Fruit fly (Drosophila melanogaster) whole organism, embryonic: ENCODE data around the gene CG42784.

Experiments used
- Bgb ChIP-seq: fragments of 200-800 bp; sonication (Bioruptor generic); IDR thresholded peaks from 2 replicates; pipeline ENCODE4 v1.3.6; 2022; ENCODE audit warnings: missing biosample characterization, missing genetic modification characterization; ENCODE audit not compliant: partially characterized antibody
- CG10147 ChIP-seq: fragments of 200-800 bp; sonication (Bioruptor generic); optimal IDR thresholded peaks from 2 replicates; lab custom pipeline; 2019; ENCODE audit warnings: missing biosample characterization, mild to moderate bottlenecking, missing genetic modification characterization, moderate library complexity
- CG10267 ChIP-seq: fragments of 200-800 bp; sonication (Bioruptor generic); optimal IDR thresholded peaks from 2 replicates; lab custom pipeline; 2018; ENCODE audit warnings: missing biosample characterization, mild to moderate bottlenecking, missing genetic modification characterization, moderate library complexity
- CG10321 ChIP-seq: fragments of 200-800 bp; sonication (Bioruptor generic); IDR thresholded peaks from 2 replicates; pipeline ENCODE4 v1.3.6; 2022; ENCODE audit warnings: missing biosample characterization, missing genetic modification characterization
- CG10431 ChIP-seq: fragments of 200-800 bp; sonication (Bioruptor generic); optimal IDR thresholded peaks from 3 replicates; lab custom pipeline; 2018; ENCODE audit warnings: missing biosample characterization, mild to moderate bottlenecking, missing genetic modification characterization
- CG10543 ChIP-seq: fragments of 200-800 bp; sonication (Bioruptor generic); optimal IDR thresholded peaks from 3 replicates; lab custom pipeline; 2017; ENCODE audit warnings: missing biosample characterization, mild to moderate bottlenecking, missing genetic modification characterization, moderate library complexity
- CG10979 ChIP-seq: fragments of 200-800 bp; sonication (Bioruptor generic); optimal IDR thresholded peaks from 2 replicates; lab custom pipeline; 2018; ENCODE audit warnings: missing biosample characterization, mild to moderate bottlenecking, missing genetic modification characterization, moderate library complexity
- CG11247 ChIP-seq: fragments of 200-800 bp; sonication (Bioruptor generic); IDR thresholded peaks from 2 replicates; pipeline ENCODE4 v1.3.6; 2022; ENCODE audit warnings: missing biosample characterization, missing genetic modification characterization
- CG12659 ChIP-seq: fragments of 200-800 bp; sonication (Bioruptor generic); optimal IDR thresholded peaks from 3 replicates; lab custom pipeline; 2017; ENCODE audit warnings: mild to moderate bottlenecking, missing biosample characterization, missing genetic modification reagents, missing genetic modification characterization
- CG13287 ChIP-seq: fragments of 200-800 bp; sonication (Bioruptor generic); IDR thresholded peaks from 2 replicates; pipeline ENCODE4 v1.3.6; 2022; ENCODE audit warnings: missing biosample characterization, missing genetic modification characterization; ENCODE audit not compliant: partially characterized antibody
- CG13894 ChIP-seq: fragments of 200-800 bp; sonication (Bioruptor generic); optimal IDR thresholded peaks from 3 replicates; lab custom pipeline; 2018; ENCODE audit warnings: missing biosample characterization, mild to moderate bottlenecking, missing genetic modification characterization, moderate library complexity
- CG14050 ChIP-seq: fragments of 200-800 bp; sonication (Bioruptor generic); IDR thresholded peaks from 3 replicates; pipeline ENCODE4 v1.3.6; 2022; ENCODE audit warnings: missing biosample characterization, missing genetic modification characterization
- CG14710 ChIP-seq: fragments of 200-800 bp; sonication (Bioruptor generic); optimal IDR thresholded peaks from 3 replicates; lab custom pipeline; 2019; ENCODE audit warnings: missing biosample characterization, mild to moderate bottlenecking, missing genetic modification characterization, moderate library complexity
- CG15601 ChIP-seq: fragments of 200-800 bp; sonication (Bioruptor generic); optimal IDR thresholded peaks from 3 replicates; lab custom pipeline; 2019; ENCODE audit warnings: missing biosample characterization, mild to moderate bottlenecking, missing genetic modification characterization, moderate library complexity
- CG17186 ChIP-seq: fragments of 200-800 bp; sonication (Bioruptor generic); optimal IDR thresholded peaks from 3 replicates; lab custom pipeline; 2017; ENCODE audit warnings: missing biosample characterization, missing genetic modification reagents, missing genetic modification characterization
- CG17385 ChIP-seq: fragments of 200-800 bp; sonication (Bioruptor generic); optimal IDR thresholded peaks from 3 replicates; lab custom pipeline; 2018; ENCODE audit warnings: missing biosample characterization, mild to moderate bottlenecking, missing genetic modification characterization
- CG17829 ChIP-seq: fragments of 200-800 bp; optimal IDR thresholded peaks from 2 replicates; lab custom pipeline; 2019; ENCODE audit warnings: missing biosample characterization, mild to moderate bottlenecking, missing genetic modification characterization, moderate library complexity
- CG2129 ChIP-seq: fragments of 200-800 bp; sonication (Bioruptor generic); IDR thresholded peaks from 2 replicates; pipeline ENCODE4 v1.3.6; 2022; ENCODE audit warnings: missing biosample characterization, missing genetic modification characterization; ENCODE audit not compliant: partially characterized antibody
- CG2712 ChIP-seq: fragments of 200-800 bp; optimal IDR thresholded peaks from 3 replicates; lab custom pipeline; 2019; ENCODE audit warnings: missing biosample characterization, mild to moderate bottlenecking, missing genetic modification characterization, moderate library complexity
- CG3065 ChIP-seq: fragments of 200-800 bp; sonication (Bioruptor generic); optimal IDR thresholded peaks from 2 replicates; lab custom pipeline; 2016; ENCODE audit warnings: missing biosample characterization, missing genetic modification characterization
- CG31388 ChIP-seq: fragments of 200-800 bp; sonication (Bioruptor generic); optimal IDR thresholded peaks from 2 replicates; lab custom pipeline; 2016; ENCODE audit warnings: missing biosample characterization, missing genetic modification characterization
- CG4854 ChIP-seq: fragments of 200-800 bp; sonication (Bioruptor generic); optimal IDR thresholded peaks from 2 replicates; lab custom pipeline; 2016; ENCODE audit warnings: missing biosample characterization, missing genetic modification characterization, inconsistent platforms
- CG7928 ChIP-seq: fragments of 200-800 bp; sonication (Bioruptor generic); optimal IDR thresholded peaks from 2 replicates; lab custom pipeline; 2017; ENCODE audit warnings: missing biosample characterization, mild to moderate bottlenecking, missing genetic modification characterization
- CG9932 ChIP-seq: fragments of 200-800 bp; sonication (Bioruptor generic); IDR thresholded peaks from 2 replicates; pipeline ENCODE4 v1.3.6; 2022; ENCODE audit warnings: missing biosample characterization, missing genetic modification characterization
- CHES-1-like ChIP-seq: fragments of 200-800 bp; sonication (Bioruptor generic); optimal IDR thresholded peaks from 2 replicates; lab custom pipeline; 2016; ENCODE audit warnings: missing biosample characterization, missing genetic modification characterization
- CoRest ChIP-seq: fragments of 200-800 bp; sonication (Bioruptor generic); optimal IDR thresholded peaks from 3 replicates; lab custom pipeline; 2018; ENCODE audit warnings: missing biosample characterization, mild to moderate bottlenecking, missing genetic modification characterization, moderate library complexity
- Dad ChIP-seq: fragments of 200-800 bp; sonication (Bioruptor generic); optimal IDR thresholded peaks from 3 replicates; lab custom pipeline; 2016; ENCODE audit warnings: missing biosample characterization, missing genetic modification characterization
- Drgx ChIP-seq: fragments of 200-800 bp; sonication (Bioruptor generic); IDR thresholded peaks from 2 replicates; pipeline ENCODE4 v1.3.6; 2022; ENCODE audit warnings: missing biosample characterization, missing genetic modification characterization
- Hand ChIP-seq: fragments of 200-800 bp; sonication (Bioruptor generic); optimal IDR thresholded peaks from 2 replicates; lab custom pipeline; 2017; ENCODE audit warnings: mild to moderate bottlenecking, missing biosample characterization, missing genetic modification reagents, missing genetic modification characterization
- HmgZ ChIP-seq: fragments of 200-800 bp; sonication (Bioruptor generic); optimal IDR thresholded peaks from 2 replicates; lab custom pipeline; 2018; ENCODE audit warnings: missing biosample characterization, mild to moderate bottlenecking, missing genetic modification characterization
- Mad ChIP-seq: fragments of 200-800 bp; sonication (Bioruptor generic); optimal IDR thresholded peaks from 2 replicates; lab custom pipeline; 2016; ENCODE audit warnings: missing biosample characterization, missing genetic modification characterization
- Ravus ChIP-seq: fragments of 200-800 bp; sonication (Bioruptor generic); IDR thresholded peaks from 2 replicates; pipeline ENCODE4 v1.3.6; 2022; ENCODE audit warnings: missing biosample characterization, missing genetic modification characterization
- Rfx ChIP-seq: fragments of 200-800 bp; sonication (Bioruptor generic); IDR thresholded peaks from 2 replicates; pipeline ENCODE4 v1.3.6; 2022; ENCODE audit warnings: missing biosample characterization, missing genetic modification characterization
- Taf1 ChIP-seq: fragments of 200-800 bp; sonication (Bioruptor generic); IDR thresholded peaks from 2 replicates; pipeline ENCODE4 v1.3.6; 2022; ENCODE audit warnings: missing biosample characterization, missing genetic modification characterization
- Xrp1 ChIP-seq: fragments of 200-800 bp; sonication (Bioruptor generic); IDR thresholded peaks from 2 replicates; pipeline ENCODE4 v1.3.6; 2022; ENCODE audit warnings: missing biosample characterization, missing genetic modification characterization
- ap ChIP-seq: fragments of 200-800 bp; sonication (Bioruptor generic); IDR thresholded peaks from 2 replicates; pipeline ENCODE4 v1.3.6; 2022; ENCODE audit warnings: missing biosample characterization, missing genetic modification characterization
- dpn ChIP-seq, 2 experiments: fragments of 200-800 bp; sonication (Bioruptor generic); optimal IDR thresholded peaks; 3 replicates each; lab custom pipeline; 2016; ENCODE audit warnings: missing biosample characterization in 2 of 2, missing genetic modification characterization in 2 of 2
- exex ChIP-seq: fragments of 200-800 bp; sonication (Bioruptor generic); optimal IDR thresholded peaks from 4 replicates; lab custom pipeline; 2018; ENCODE audit warnings: missing biosample characterization, mild to moderate bottlenecking, missing genetic modification characterization, moderate library complexity
- fd102C ChIP-seq: fragments of 200-800 bp; sonication (Bioruptor generic); optimal IDR thresholded peaks from 2 replicates; lab custom pipeline; 2018; ENCODE audit warnings: missing biosample characterization, mild to moderate bottlenecking, missing genetic modification characterization, moderate library complexity
- fd96Cb ChIP-seq: fragments of 200-800 bp; sonication (Bioruptor generic); optimal IDR thresholded peaks from 2 replicates; lab custom pipeline; 2018; ENCODE audit warnings: missing biosample characterization, mild to moderate bottlenecking, missing genetic modification characterization, moderate library complexity
- gcm2 ChIP-seq: fragments of 200-800 bp; sonication (Bioruptor generic); optimal IDR thresholded peaks from 2 replicates; lab custom pipeline; 2016; ENCODE audit warnings: missing biosample characterization, missing genetic modification characterization
- gem ChIP-seq: fragments of 200-800 bp; sonication (Bioruptor generic); optimal IDR thresholded peaks from 2 replicates; lab custom pipeline; 2019; ENCODE audit warnings: missing biosample characterization, mild to moderate bottlenecking, missing genetic modification characterization, moderate library complexity
- ham ChIP-seq: fragments of 200-800 bp; sonication (Bioruptor generic); IDR thresholded peaks from 2 replicates; pipeline ENCODE4 v1.3.6; 2022; ENCODE audit warnings: missing biosample characterization, missing genetic modification characterization
- ken ChIP-seq: fragments of 200-800 bp; sonication (Bioruptor generic); IDR thresholded peaks from 3 replicates; pipeline ENCODE4 v1.3.6; 2022; ENCODE audit warnings: missing biosample characterization, missing genetic modification characterization
- pzg ChIP-seq: fragments of 200-800 bp; sonication (Bioruptor generic); optimal IDR thresholded peaks from 3 replicates; lab custom pipeline; 2018; ENCODE audit warnings: missing biosample characterization, mild to moderate bottlenecking, missing genetic modification characterization, moderate library complexity
- scrt ChIP-seq: fragments of 200-800 bp; sonication (Bioruptor generic); optimal IDR thresholded peaks from 2 replicates; lab custom pipeline; 2018; ENCODE audit warnings: missing biosample characterization, mild to moderate bottlenecking, missing genetic modification characterization, moderate library complexity
- sug ChIP-seq: fragments of 200-800 bp; optimal IDR thresholded peaks from 2 replicates; lab custom pipeline; 2019; ENCODE audit warnings: missing biosample characterization, mild to moderate bottlenecking, missing genetic modification characterization, moderate library complexity
- tio ChIP-seq: fragments of 200-800 bp; sonication (Bioruptor generic); optimal IDR thresholded peaks from 2 replicates; lab custom pipeline; 2017; ENCODE audit warnings: missing biosample characterization, missing genetic modification characterization, inconsistent platforms
- trh ChIP-seq: fragments of 200-800 bp; sonication (Bioruptor generic); optimal IDR thresholded peaks from 2 replicates; lab custom pipeline; 2016; ENCODE audit warnings: missing biosample characterization, missing genetic modification characterization
- unc-4 ChIP-seq: fragments of 200-800 bp; sonication (Bioruptor generic); IDR thresholded peaks from 2 replicates; pipeline ENCODE4 v1.3.6; 2022; ENCODE audit warnings: missing biosample characterization, missing genetic modification characterization; ENCODE audit not compliant: partially characterized antibody

CG42784 gene

dm6 chr2L:13367378-13367777 lies 47.9 kb upstream of the CG42784 start, which contains the start of gene Tap42 (continued):
- TF ChIP-seq CG14050 (GFP tag; lab: Robert Waterston, UW) (no peak), Ravus (GFP tag; lab: Robert Waterston, UW) (no peak), CG10543 (GFP tag; lab: Kevin White, UChicago) (peak; percentile 33), Mad (GFP tag; lab: Kevin White, UChicago) (peak; percentile 26), ap (GFP tag; lab: Robert Waterston, UW) (no peak), Rfx (GFP tag; lab: Robert Waterston, UW) (peak; percentile 61), CG7928 (GFP tag; lab: Kevin White, UChicago) (peak; percentile 89), CG14710 (tag; lab: Kevin White, UChicago) (peak; percentile 46), CG31388 (no peak), CG2712 (tag; lab: Kevin White, UChicago) (peak; percentile 38), Taf1 (no peak), CoRest (peak; percentile 50), CG10147 (GFP tag; lab: Kevin White, UChicago) (peak; percentile 0), CG11247 (no peak), CG17829 (peak; percentile 24), gcm2 (no peak), CG9932 (GFP tag; lab: Robert Waterston, UW) (peak; percentile 53), HmgZ (tag; lab: Kevin White, UChicago) (peak; percentile 25), trh (GFP tag; lab: Kevin White, UChicago) (no peak), CG10979 (peak; percentile 29), scrt (GFP tag; lab: Kevin White, UChicago) (peak; percentile 25), ken (GFP tag; lab: Robert Waterston, UW) (no peak), CG17385 (GFP tag; lab: Kevin White, UChicago) (peak; percentile 3), CG17186 (GFP tag; lab: Kevin White, UChicago) (no peak), gem (tag; lab: Kevin White, UChicago) (peak; percentile 51), Dad (GFP tag; lab: Kevin White, UChicago) (no peak), fd96Cb (tag; lab: Kevin White, UChicago) (no peak), CG3065 (GFP tag; lab: Kevin White, UChicago) (no peak), Hand (GFP tag; lab: Kevin White, UChicago) (no peak), exex (tag; lab: Kevin White, UChicago) (no peak), CG10321 (GFP tag; lab: Robert Waterston, UW) (no peak), CG12659 (GFP tag; lab: Kevin White, UChicago) (peak; percentile 53), Xrp1 (GFP tag; lab: Robert Waterston, UW) (0 out of 2 replicates have a peak, but pooled peaks have one; percentile 12), sug (tag; lab: Kevin White, UChicago) (peak; percentile 48), CG15601 (peak; percentile 1), fd102C (GFP tag; lab: Kevin White, UChicago) (no peak), dpn (GFP tag; optimal IDR thresholded peaks at IDR 0.05; lab: Kevin White, UChicago) (peak in 1 of 2 experiments; percentile 6), ham (no peak), CG10267 (peak; percentile 49), CG4854 (GFP tag; lab: Kevin White, UChicago) (no peak), tio (GFP tag; lab: Kevin White, UChicago) (no peak), CG2129 (GFP tag; lab: Robert Waterston, UW) (no peak), pzg (GFP tag; lab: Kevin White, UChicago) (peak; percentile 45), Drgx (GFP tag; lab: Robert Waterston, UW) (no peak), CG10431 (GFP tag; lab: Kevin White, UChicago) (no peak), unc-4 (GFP tag; lab: Robert Waterston, UW) (no peak), CG13287 (GFP tag; lab: Robert Waterston, UW) (peak; percentile 24; the same call in 1 of the 2 replicates), Bgb (GFP tag; lab: Robert Waterston, UW) (no peak), CHES-1-like (no peak), CG13894 (tag; lab: Kevin White, UChicago) (peak; percentile 31)
